Worm (Caenorhabditis elegans) whole organism, L1 larva: ENCODE measurements around the gene scl-26.

ENCODE experiments used
- C04F5.9 ChIP-seq: sonication (generic microtip); optimal IDR thresholded peaks from 2 replicates; lab custom pipeline; 2016; ENCODE audit warnings: missing genetic modification characterization, missing compliant biosample characterization
- C16A3.4 ChIP-seq: fragments of 150-350 bp; optimal IDR thresholded peaks from 2 replicates; lab custom pipeline; 2014; ENCODE audit warnings: missing biosample characterization, missing genetic modification characterization
- C34B4.2 ChIP-seq: sonication (generic microtip); optimal IDR thresholded peaks from 2 replicates; lab custom pipeline; 2017; ENCODE audit warnings: mild to moderate bottlenecking, missing genetic modification characterization, missing compliant biosample characterization
- Y116A8C.19 ChIP-seq: sonication (generic microtip); optimal IDR thresholded peaks from 2 replicates; lab custom pipeline; 2016; ENCODE audit warnings: missing compliant biosample characterization, missing genetic modification characterization, borderline replicate concordance
- ama-1 ChIP-seq: fragments of 150-350 bp; optimal IDR thresholded peaks from 2 replicates; lab custom pipeline; 2014
- blmp-1 ChIP-seq: fragments of 150-350 bp; optimal IDR thresholded peaks from 2 replicates; lab custom pipeline; 2014; ENCODE audit warnings: missing biosample characterization, missing genetic modification characterization
- ceh-63 ChIP-seq: fragments of 200-800 bp; sonication (Bioruptor generic); optimal IDR thresholded peaks from 2 replicates; lab custom pipeline; 2018; ENCODE audit warnings: mild to moderate bottlenecking, missing genetic modification characterization, missing compliant biosample characterization
- ceh-82 ChIP-seq, 3 experiments: fragments of 150-350 bp in 1 of 3; sonication (generic microtip) in 2 of 3; optimal IDR thresholded peaks; 2 replicates each; lab custom pipeline; 2014 to 2017; ENCODE audit warnings: missing biosample characterization in 3 of 3, missing genetic modification characterization in 3 of 3
- ceh-88 ChIP-seq: fragments of 200-800 bp; sonication (Bioruptor generic); IDR thresholded peaks from 2 replicates; pipeline ENCODE4 v1.3.6; 2022; ENCODE audit warnings: missing genetic modification characterization, missing compliant biosample characterization
- ceh-90 ChIP-seq: sonication (generic microtip); optimal IDR thresholded peaks from 2 replicates; lab custom pipeline; 2016; ENCODE audit warnings: missing genetic modification characterization, missing compliant biosample characterization
- dsc-1 ChIP-seq: sonication (generic microtip); optimal IDR thresholded peaks from 2 replicates; lab custom pipeline; 2016; ENCODE audit warnings: mild to moderate bottlenecking, missing genetic modification characterization, missing compliant biosample characterization
- efl-3 ChIP-seq: fragments of 200-800 bp; sonication (Bioruptor generic); optimal IDR thresholded peaks from 2 replicates; lab custom pipeline; 2018; ENCODE audit warnings: mild to moderate bottlenecking, missing genetic modification characterization, missing compliant biosample characterization
- egl-13 ChIP-seq: sonication (generic microtip); optimal IDR thresholded peaks from 2 replicates; lab custom pipeline; 2016; ENCODE audit warnings: missing genotype, missing genetic modification reagents, missing genetic modification characterization, missing compliant biosample characterization
- egl-27 ChIP-seq, 2 experiments: fragments of 150-350 bp in 1 of 2; sonication (generic microtip); optimal IDR thresholded peaks; 3 replicates each; lab custom pipeline; 2017 to 2018; ENCODE audit warnings: missing biosample characterization in 2 of 2, missing genetic modification characterization in 2 of 2, missing genetic modification reagents in 2 of 2
- fkh-10 ChIP-seq: sonication (generic microtip); optimal IDR thresholded peaks from 2 replicates; lab custom pipeline; 2017; ENCODE audit warnings: missing biosample characterization, missing genetic modification reagents, missing genetic modification characterization
- fos-1 ChIP-seq: fragments of 150-350 bp; optimal IDR thresholded peaks from 2 replicates; lab custom pipeline; 2014; ENCODE audit warnings: missing biosample characterization, missing genetic modification characterization
- grh-1 ChIP-seq: fragments of 200-800 bp; sonication (Bioruptor generic); IDR thresholded peaks from 2 replicates; pipeline ENCODE4 v1.3.6; 2022; ENCODE audit warnings: missing genetic modification reagents, missing genetic modification characterization, missing compliant biosample characterization
- hlh-4 ChIP-seq: sonication (generic microtip); optimal IDR thresholded peaks from 2 replicates; lab custom pipeline; 2016; ENCODE audit warnings: mild to moderate bottlenecking, missing genetic modification characterization, missing compliant biosample characterization
- hpl-2 ChIP-seq: fragments of 150-350 bp; optimal IDR thresholded peaks from 2 replicates; lab custom pipeline; 2014; ENCODE audit warnings: missing biosample characterization, missing genetic modification reagents, missing genetic modification characterization
- irx-1 ChIP-seq: sonication (generic microtip); optimal IDR thresholded peaks from 2 replicates; lab custom pipeline; 2016; ENCODE audit warnings: missing genetic modification characterization, missing compliant biosample characterization
- jun-1 ChIP-seq: fragments of 150-350 bp; optimal IDR thresholded peaks from 2 replicates; lab custom pipeline; 2014; ENCODE audit warnings: missing biosample characterization, missing genetic modification reagents, missing genetic modification characterization
- lin-15B ChIP-seq: fragments of 150-350 bp; sonication (generic microtip); optimal IDR thresholded peaks from 3 replicates; lab custom pipeline; 2014; ENCODE audit warnings: missing biosample characterization, missing genetic modification characterization
- lin-35 ChIP-seq, 2 experiments: fragments of 150-350 bp; optimal IDR thresholded peaks; 2 replicates each; lab custom pipeline; 2014; ENCODE audit warnings: missing biosample characterization in 2 of 2, missing genetic modification characterization in 2 of 2, missing genetic modification reagents in 2 of 2
- lsy-2 ChIP-seq, 2 experiments: fragments of 150-350 bp; optimal IDR thresholded peaks; 2 replicates each; lab custom pipeline; 2014; ENCODE audit warnings: missing biosample characterization in 2 of 2, missing genetic modification characterization in 2 of 2
- mab-9 ChIP-seq: fragments of 200-800 bp; sonication (Bioruptor generic); IDR thresholded peaks from 2 replicates; pipeline ENCODE4 v1.3.6; 2022; ENCODE audit warnings: missing genetic modification reagents, missing genetic modification characterization, missing compliant biosample characterization
- mep-1 ChIP-seq: fragments of 150-350 bp; optimal IDR thresholded peaks from 2 replicates; lab custom pipeline; 2014; ENCODE audit warnings: missing biosample characterization, missing genetic modification characterization
- nhr-19 ChIP-seq: fragments of 200-800 bp; sonication (Bioruptor generic); conservative IDR thresholded peaks from 2 replicates; pipeline ENCODE4 v1.3.6; 2022; ENCODE audit warnings: missing genetic modification characterization, missing compliant biosample characterization
- skn-1 ChIP-seq: fragments of 150-350 bp; optimal IDR thresholded peaks from 2 replicates; lab custom pipeline; 2014; ENCODE audit warnings: missing biosample characterization, missing genetic modification characterization
- snpc-4 ChIP-seq: fragments of 150-350 bp; optimal IDR thresholded peaks from 2 replicates; lab custom pipeline; 2014; ENCODE audit warnings: missing biosample characterization, missing genetic modification characterization
- snu-23 ChIP-seq: sonication (generic microtip); optimal IDR thresholded peaks from 2 replicates; lab custom pipeline; 2016; ENCODE audit warnings: missing genetic modification characterization, missing compliant biosample characterization
- sox-4 ChIP-seq: sonication (generic microtip); optimal IDR thresholded peaks from 2 replicates; lab custom pipeline; 2016; ENCODE audit warnings: missing genetic modification characterization, missing compliant biosample characterization
- sptf-1 ChIP-seq: fragments of 150-350 bp; optimal IDR thresholded peaks from 2 replicates; lab custom pipeline; 2014; ENCODE audit warnings: missing biosample characterization, missing genetic modification characterization
- sup-37 ChIP-seq: fragments of 200-800 bp; sonication (Bioruptor generic); optimal IDR thresholded peaks from 2 replicates; lab custom pipeline; 2018; ENCODE audit warnings: mild to moderate bottlenecking, missing genetic modification characterization, missing compliant biosample characterization
- swsn-7 ChIP-seq: sonication (generic microtip); optimal IDR thresholded peaks from 2 replicates; lab custom pipeline; 2016; ENCODE audit warnings: missing genetic modification characterization, missing compliant biosample characterization
- tbx-2 ChIP-seq: sonication (generic microtip); optimal IDR thresholded peaks from 2 replicates; lab custom pipeline; 2016; ENCODE audit warnings: missing genetic modification characterization, missing compliant biosample characterization
- tlp-1 ChIP-seq: fragments of 150-350 bp; optimal IDR thresholded peaks from 2 replicates; lab custom pipeline; 2014; ENCODE audit warnings: missing biosample characterization, missing genetic modification characterization
- unc-130 ChIP-seq: fragments of 150-350 bp; optimal IDR thresholded peaks from 2 replicates; lab custom pipeline; 2017; ENCODE audit warnings: missing biosample characterization, missing genetic modification characterization, inconsistent platforms
- unc-30 ChIP-seq: sonication (generic microtip); optimal IDR thresholded peaks from 2 replicates; lab custom pipeline; 2017; ENCODE audit warnings: missing biosample characterization, missing genetic modification characterization
- unc-86 ChIP-seq: sonication (generic microtip); optimal IDR thresholded peaks from 2 replicates; lab custom pipeline; 2016; ENCODE audit warnings: missing genetic modification characterization, missing compliant biosample characterization
- vab-15 ChIP-seq: sonication (generic microtip); optimal IDR thresholded peaks from 2 replicates; lab custom pipeline; 2017; ENCODE audit warnings: missing genotype, mild to moderate bottlenecking, missing genetic modification characterization, missing compliant biosample characterization
- xbp-1 ChIP-seq: sonication (generic microtip); optimal IDR thresholded peaks from 2 replicates; lab custom pipeline; 2016; ENCODE audit warnings: missing genetic modification characterization, missing compliant biosample characterization
- zag-1 ChIP-seq: fragments of 150-350 bp; optimal IDR thresholded peaks from 2 replicates; lab custom pipeline; 2014; ENCODE audit warnings: missing biosample characterization, missing genetic modification characterization
- zip-4 ChIP-seq: fragments of 200-800 bp; sonication (Bioruptor generic); optimal IDR thresholded peaks from 2 replicates; lab custom pipeline; 2018; ENCODE audit warnings: mild to moderate bottlenecking, missing genetic modification characterization, moderate library complexity, missing compliant biosample characterization
- ztf-4 ChIP-seq: fragments of 150-350 bp; optimal IDR thresholded peaks from 2 replicates; lab custom pipeline; 2014; ENCODE audit warnings: missing biosample characterization, missing genetic modification characterization

scl-26 gene

DNA sequence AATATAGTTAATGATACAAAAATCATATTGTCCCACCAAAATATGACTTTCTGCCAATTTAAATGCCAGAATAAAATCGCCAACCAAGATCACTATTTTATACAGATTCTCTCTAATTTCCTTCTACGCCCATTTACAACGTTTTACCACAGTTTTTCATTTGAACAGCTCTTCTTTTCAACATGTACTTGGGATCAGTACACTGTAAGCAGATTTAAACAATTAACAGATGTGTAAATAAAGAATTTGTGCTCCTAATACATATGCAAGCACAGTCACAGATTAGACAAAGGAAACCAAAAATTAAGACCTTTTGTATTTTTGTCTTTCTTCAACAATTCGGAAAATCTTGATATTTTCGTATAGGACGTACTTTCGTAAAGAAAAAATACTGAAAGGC is 42.1 kb upstream of the scl-26 start, which contains the start of gene F07C4.11:
F07C4.11 (minus strand) TSS at position 101 of the 400 bp plus-strand sequence.
- no peak for TF ChIP-seq sox-4 (tag; lab: Kevin White, UChicago)

DNA sequence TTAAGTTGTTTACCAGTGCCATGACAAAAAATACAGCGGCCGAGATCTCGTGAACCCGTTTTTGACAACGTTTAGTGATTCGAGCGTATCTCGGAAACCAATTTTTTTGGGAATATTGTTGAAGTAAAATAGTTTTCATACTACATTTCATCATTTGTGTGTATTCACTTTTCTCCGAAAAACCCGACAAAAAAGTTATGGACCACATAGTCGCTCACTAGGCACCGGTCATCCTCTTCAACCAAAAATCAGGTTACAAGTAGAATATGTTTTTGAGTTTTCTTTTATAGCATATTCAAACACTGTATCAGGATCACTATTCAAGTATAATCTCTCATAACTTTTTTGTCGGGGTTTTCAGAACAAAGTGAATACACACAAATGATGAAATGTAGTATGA is 40.4 kb upstream of the scl-26 start:
- TF ChIP-seq C34B4.2 (tag; lab: Kevin White, UChicago) (no peak), unc-130 (tag; lab: Kevin White, UChicago) (no peak), ztf-4 (tag; lab: Kevin White, UChicago) (no peak), mab-9 (no peak), Y116A8C.19 (no peak), ama-1 (lab: Kevin White, UChicago) (no peak), efl-3 (GFP tag; lab: Kevin White, UChicago) (no peak), fos-1 (no peak), xbp-1 (tag; lab: Kevin White, UChicago) (no peak), vab-15 (tag; lab: Kevin White, UChicago) (no peak), zip-4 (GFP tag; lab: Kevin White, UChicago) (no peak), blmp-1 (no peak), egl-27 (tag; optimal IDR thresholded peaks at IDR 0.05; lab: Kevin White, UChicago) (no peak), jun-1 (no peak), sup-37 (GFP tag; lab: Kevin White, UChicago) (no peak), ceh-82 (tag; optimal IDR thresholded peaks at IDR 0.05; lab: Kevin White, UChicago) (no peak), ceh-63 (GFP tag; lab: Kevin White, UChicago) (no peak), hpl-2 (GFP tag; lab: Kevin White, UChicago) (no peak)
- TF ChIP-seq, all 84 proteins: peak for 0

DNA sequence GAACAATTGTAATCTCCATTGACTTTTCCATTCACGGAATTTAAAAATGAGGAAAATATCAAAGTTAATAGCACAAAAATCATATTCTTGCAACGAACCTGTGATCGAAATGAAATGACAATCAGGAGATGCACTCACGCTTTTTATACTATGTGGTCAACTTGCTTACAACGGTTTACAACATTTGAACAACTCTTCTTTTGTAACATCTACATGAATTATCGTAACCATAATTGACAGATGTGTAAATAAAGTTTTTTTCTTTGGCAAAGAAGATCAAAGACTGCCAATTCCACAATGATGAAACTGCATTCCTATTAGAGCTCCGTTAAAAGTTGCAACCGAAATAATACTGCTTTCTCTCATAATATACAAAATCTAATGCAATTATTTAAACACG is 38.4 kb upstream of the scl-26 start, which contains the start of gene F07C4.10:
F07C4.10 (minus strand) TSS at position 101 of the 400 bp plus-strand sequence.
- no peak for TF ChIP-seq irx-1 (tag; lab: Kevin White, UChicago)
- no peak for TF ChIP-seq C16A3.4
- TF ChIP-seq sptf-1 (tag; lab: Kevin White, UChicago), result no peak
- TF ChIP-seq unc-30 (tag; lab: Kevin White, UChicago), result no peak
- no peak for TF ChIP-seq unc-86 (tag; lab: Kevin White, UChicago)
- no peak for TF ChIP-seq sox-4 (tag; lab: Kevin White, UChicago)
- TF ChIP-seq snpc-4 (tag; lab: Kevin White, UChicago), result no peak
- no peak for TF ChIP-seq ceh-88 (GFP tag; lab: Robert Waterston, UW)

DNA sequence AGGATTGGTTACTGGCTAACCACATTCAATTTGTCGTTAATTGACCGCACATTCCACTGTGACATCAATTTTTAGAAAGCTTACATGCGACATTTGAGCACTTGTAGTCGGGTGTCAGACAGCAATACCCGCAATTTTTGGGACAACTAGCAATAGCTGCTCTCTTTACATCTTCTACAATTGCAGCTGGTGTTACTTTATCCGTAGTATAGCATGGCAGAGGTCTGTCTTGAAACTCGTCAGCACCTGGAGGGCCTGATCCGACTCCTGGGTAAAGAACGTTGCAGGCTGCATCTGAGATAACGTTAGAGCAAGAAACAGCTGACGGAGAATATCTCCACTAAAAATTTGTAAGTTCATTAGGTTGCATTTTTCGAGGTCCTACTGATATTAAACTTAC is 38.0 kb upstream of the scl-26 start:
- no peak for TF ChIP-seq mep-1 (tag; lab: Kevin White, UChicago)
- no peak for TF ChIP-seq jun-1
- TF ChIP-seq blmp-1, result no peak
- TF ChIP-seq snu-23 (GFP tag; lab: Kevin White, UChicago), result no peak
- no peak for TF ChIP-seq nhr-19
- TF ChIP-seq Y116A8C.19, result no peak
- no peak for TF ChIP-seq hlh-4 (tag; lab: Kevin White, UChicago)
- TF ChIP-seq swsn-7 (tag; lab: Kevin White, UChicago), result no peak
- TF ChIP-seq unc-30 (tag; lab: Kevin White, UChicago), result no peak
- TF ChIP-seq ceh-90 (tag; lab: Kevin White, UChicago), result no peak
- TF ChIP-seq tlp-1, result no peak
- no peak for TF ChIP-seq sup-37 (GFP tag; lab: Kevin White, UChicago)
- no peak for TF ChIP-seq skn-1
- TF ChIP-seq C16A3.4, result no peak

DNA sequence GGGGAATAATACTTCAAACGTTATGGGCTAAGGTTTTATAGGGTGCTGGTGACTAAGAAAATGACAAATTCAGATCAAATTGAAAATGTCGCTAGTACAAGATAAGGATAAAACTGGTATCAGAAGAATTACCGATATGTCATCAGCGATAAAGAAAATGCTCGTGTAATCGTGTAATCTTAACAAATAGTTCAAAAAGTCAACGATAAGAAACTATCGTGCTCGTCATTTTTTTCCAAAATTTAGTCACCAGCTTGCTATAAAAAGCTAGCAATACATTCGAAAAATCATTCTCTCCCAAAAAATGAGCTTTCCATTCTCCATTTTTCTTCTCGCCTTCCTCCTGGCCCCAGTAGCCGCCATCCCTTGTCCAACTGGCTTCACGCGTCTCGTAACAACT is 36.5 kb upstream of the scl-26 start, which contains the start of gene clec-45:
clec-45 (plus strand) TSS at position 301 of the 400 bp plus-strand sequence.
- TF ChIP-seq tbx-2 (tag; lab: Kevin White, UChicago), result no peak

DNA sequence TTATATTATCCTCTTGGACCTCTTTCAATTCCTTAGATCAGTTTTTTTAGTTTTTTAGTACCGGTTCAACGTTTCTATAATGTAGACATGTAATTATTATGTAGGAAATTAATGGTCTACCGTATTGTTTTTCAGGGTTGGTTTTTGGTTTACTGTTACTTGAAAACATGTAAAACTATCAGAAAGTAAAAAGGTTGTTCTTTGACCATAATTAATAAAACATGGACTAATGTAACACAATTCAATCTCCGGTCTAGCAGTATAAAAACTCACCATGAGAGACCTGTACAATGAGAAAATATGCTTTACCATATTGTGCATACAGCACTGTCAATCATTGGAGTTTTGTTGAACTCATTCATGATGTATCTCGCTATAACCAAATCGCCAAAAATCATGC is 34.1 kb upstream of the scl-26 start, which contains the start of gene srd-29:
srd-29 (plus strand) TSS at position 301 of the 400 bp plus-strand sequence.
- no peak for TF ChIP-seq lin-35 (GFP tag; optimal IDR thresholded peaks at IDR 0.05; lab: Kevin White, UChicago)
- no peak for TF ChIP-seq lsy-2 (tag; optimal IDR thresholded peaks at IDR 0.05; lab: Kevin White, UChicago)
- no peak for TF ChIP-seq mep-1 (tag; lab: Kevin White, UChicago)
- no peak for TF ChIP-seq hlh-4 (tag; lab: Kevin White, UChicago)
- TF ChIP-seq jun-1, result no peak
- TF ChIP-seq tlp-1, result no peak
- TF ChIP-seq ceh-82 (tag; optimal IDR thresholded peaks at IDR 0.05; lab: Kevin White, UChicago), result no peak
- TF ChIP-seq grh-1, result no peak
- no peak for TF ChIP-seq egl-13 (tag; lab: Kevin White, UChicago)
- no peak for TF ChIP-seq zag-1
- TF ChIP-seq C04F5.9 (tag; lab: Kevin White, UChicago), result no peak
- no peak for TF ChIP-seq lin-15B (tag; lab: Kevin White, UChicago)
- TF ChIP-seq snu-23 (GFP tag; lab: Kevin White, UChicago), result no peak
- TF ChIP-seq dsc-1 (tag; lab: Kevin White, UChicago), result no peak
- TF ChIP-seq sox-4 (tag; lab: Kevin White, UChicago), result no peak
- TF ChIP-seq xbp-1 (tag; lab: Kevin White, UChicago), result no peak
- TF ChIP-seq fkh-10 (GFP tag; lab: Kevin White, UChicago), result no peak
